Worm (Caenorhabditis elegans): ENCODE measurements around the gene W02A2.9.

The W02A2.9 gene

DNA sequence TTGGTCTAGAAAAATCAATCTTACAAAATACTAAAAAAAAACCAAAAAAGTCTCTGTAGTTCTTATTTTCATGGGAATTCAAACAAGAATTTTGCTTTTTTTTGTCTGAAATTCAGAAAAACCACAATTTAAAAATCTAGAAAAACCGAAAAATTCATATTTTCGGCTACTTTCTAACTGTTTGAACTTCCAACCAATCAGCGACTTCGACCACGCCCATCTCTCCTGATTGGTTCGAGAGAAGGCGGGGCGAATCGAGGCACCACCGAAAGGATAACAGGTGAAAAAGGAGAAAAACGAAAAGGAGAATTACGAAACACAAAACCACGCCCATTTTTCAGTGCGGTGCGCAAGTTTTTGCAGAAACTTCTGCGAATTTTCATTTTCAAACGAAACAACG lies 42.7 kb upstream of the W02A2.9 start:
- TF ChIP-seq unc-62 (GFP tag; optimal IDR thresholded peaks at IDR 0.05) (no peak), pha-4 (tag; optimal IDR thresholded peaks at IDR 0.05) (no peak), lir-1 (GFP tag; conservative IDR thresholded peaks at IDR 0.05) (no peak), nfyb-1 (GFP tag; IDR thresholded peaks at IDR 0.05) (no peak), sptf-2 (GFP tag; optimal IDR thresholded peaks at IDR 0.05) (no peak), F37B4.10 (GFP tag; IDR thresholded peaks at IDR 0.05) (no peak), dox-1 (GFP tag; IDR thresholded peaks at IDR 0.05) (no peak), T07F8.4 (tag; optimal IDR thresholded peaks at IDR 0.05) (no peak), nhr-179 (tag; optimal IDR thresholded peaks at IDR 0.05) (no peak), egrh-3 (GFP tag; IDR thresholded peaks at IDR 0.05) (no peak), let-607 (tag; optimal IDR thresholded peaks at IDR 0.05) (no peak)

DNA sequence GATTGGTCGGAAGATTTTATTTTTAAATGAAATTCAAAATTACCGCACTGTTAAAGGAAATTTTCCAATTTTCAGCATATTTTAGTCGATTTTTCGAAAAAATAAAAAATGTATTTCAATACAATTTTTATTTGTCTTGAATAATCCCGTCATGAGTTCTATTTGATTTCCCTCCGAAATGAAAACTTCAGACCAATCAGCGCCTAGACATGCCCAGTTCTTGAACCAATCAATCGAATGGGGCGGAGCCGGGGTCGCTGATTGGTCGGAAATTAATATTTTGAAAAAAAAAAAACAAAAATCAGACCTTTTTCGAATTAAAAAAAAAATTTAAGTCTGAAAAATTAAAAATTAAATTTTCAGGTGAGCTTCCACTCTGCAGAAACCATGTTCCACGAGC lies 37.8 kb upstream of the W02A2.9 start:
- TF ChIP-seq zfh-2 (GFP tag; conservative IDR thresholded peaks at IDR 0.05) (no peak), B0261.1 (tag; optimal IDR thresholded peaks at IDR 0.05) (no peak), zim-3 (tag; optimal IDR thresholded peaks at IDR 0.05) (no peak), ztf-6 (GFP tag; IDR thresholded peaks at IDR 0.05) (no peak), mes-4 (tag; optimal IDR thresholded peaks at IDR 0.05) (no peak), F22D6.2 (tag; optimal IDR thresholded peaks at IDR 0.05) (no peak), mxl-1 (tag; optimal IDR thresholded peaks at IDR 0.05) (no peak), nhr-120 (GFP tag; IDR thresholded peaks at IDR 0.05) (no peak), dpff-1 (tag; optimal IDR thresholded peaks at IDR 0.05) (no peak), lin-40 (tag; optimal IDR thresholded peaks at IDR 0.05) (no peak), ekl-4 (GFP tag; IDR thresholded peaks at IDR 0.05) (no peak), nhr-27 (tag; optimal IDR thresholded peaks at IDR 0.05) (no peak), C17E4.6 (GFP tag; IDR thresholded peaks at IDR 0.05) (no peak), tlf-1 (GFP tag; optimal IDR thresholded peaks at IDR 0.05) (no peak), F57A8.1 (GFP tag; optimal IDR thresholded peaks at IDR 0.05) (no peak), aptf-2 (GFP tag; conservative IDR thresholded peaks at IDR 0.05) (no peak)

DNA sequence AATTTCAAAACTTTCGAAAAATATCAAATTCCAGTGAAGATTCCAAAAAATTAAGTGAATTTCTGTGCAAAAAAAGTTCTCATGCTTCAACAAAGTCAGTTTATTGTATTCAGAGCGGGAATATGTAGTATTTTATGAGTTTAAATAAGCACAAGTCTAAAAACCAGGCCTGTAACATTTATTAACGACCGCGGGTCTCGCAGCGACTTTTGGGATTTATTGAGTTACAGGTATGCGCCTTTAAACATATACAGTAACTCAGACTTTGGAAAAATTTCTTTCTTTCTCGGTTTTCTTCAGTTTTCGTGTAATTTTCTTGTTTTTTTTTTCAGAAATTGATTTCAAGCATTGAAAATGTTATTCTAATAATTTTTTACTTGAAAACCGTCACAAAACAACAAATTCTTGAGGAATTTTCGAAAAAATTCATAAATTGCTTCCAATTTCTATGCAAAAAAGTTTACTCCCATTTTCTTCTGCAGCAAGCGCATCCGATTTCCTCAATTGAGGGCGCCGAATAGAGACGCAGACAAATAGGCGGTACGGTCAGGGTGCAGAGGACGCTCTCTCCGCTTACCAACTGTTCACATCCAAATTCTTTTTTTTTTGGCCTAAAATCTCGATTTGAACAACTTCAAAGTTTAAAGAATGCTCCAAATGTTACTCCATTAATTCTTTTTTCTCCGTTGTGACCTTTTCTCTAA lies 36.0 kb upstream of the W02A2.9 start:
- TF ChIP-seq ztf-25 (GFP tag; IDR thresholded peaks at IDR 0.05) (no peak), efl-1 (GFP tag; optimal IDR thresholded peaks at IDR 0.05) (peak; percentile 37), nhr-80 (tag; optimal IDR thresholded peaks at IDR 0.05) (peak; percentile 5), cebp-1 (GFP tag; IDR thresholded peaks at IDR 0.05) (no peak), cebp-1 (tag; optimal IDR thresholded peaks at IDR 0.05) (peak; percentile 3), C17E4.6 (GFP tag; IDR thresholded peaks at IDR 0.05) (no peak), lin-54 (GFP tag; optimal IDR thresholded peaks at IDR 0.05) (peak; percentile 4), tbp1 (GFP tag; optimal IDR thresholded peaks at IDR 0.05) (no peak), dpl-1 (GFP tag; optimal IDR thresholded peaks at IDR 0.05) (peak; percentile 16), snpc-1.3 (tag; optimal IDR thresholded peaks at IDR 0.05; ENCODE audit: insufficient read depth) (peak; percentile 16), madf-8 (GFP tag; conservative IDR thresholded peaks at IDR 0.05) (peak; percentile 100), hmg-1.2 (GFP tag; IDR thresholded peaks at IDR 0.05) (peak; percentile 26; the same call in 1 of the 2 replicates), attf-6 (GFP tag; IDR thresholded peaks at IDR 0.05) (peak; percentile 66), D2030.7 (GFP tag; IDR thresholded peaks at IDR 0.05) (peak; percentile 41; the same call in 1 of the 2 replicates), F10E7.11 (tag; optimal IDR thresholded peaks at IDR 0.05) (no peak), xnd-1 (tag; optimal IDR thresholded peaks at IDR 0.05) (peak; percentile 99), F49E8.2 (tag; optimal IDR thresholded peaks at IDR 0.05; ENCODE audit: insufficient read depth) (peak; percentile 55), Y53G8AR.9 (GFP tag; conservative IDR thresholded peaks at IDR 0.05) (peak; percentile 54; the same call in 1 of the 2 replicates), F57C9.4 (tag; optimal IDR thresholded peaks at IDR 0.05) (no peak), snpc-3.4 (tag; optimal IDR thresholded peaks at IDR 0.05) (peak; percentile 61), rcor-1 (GFP tag; IDR thresholded peaks at IDR 0.05) (peak; percentile 20; the same call in 1 of the 2 replicates), nhr-27 (tag; optimal IDR thresholded peaks at IDR 0.05) (no peak)
